Worm (Caenorhabditis elegans): ENCODE data around the gene copz-1.

copz-1 gene

DNA sequence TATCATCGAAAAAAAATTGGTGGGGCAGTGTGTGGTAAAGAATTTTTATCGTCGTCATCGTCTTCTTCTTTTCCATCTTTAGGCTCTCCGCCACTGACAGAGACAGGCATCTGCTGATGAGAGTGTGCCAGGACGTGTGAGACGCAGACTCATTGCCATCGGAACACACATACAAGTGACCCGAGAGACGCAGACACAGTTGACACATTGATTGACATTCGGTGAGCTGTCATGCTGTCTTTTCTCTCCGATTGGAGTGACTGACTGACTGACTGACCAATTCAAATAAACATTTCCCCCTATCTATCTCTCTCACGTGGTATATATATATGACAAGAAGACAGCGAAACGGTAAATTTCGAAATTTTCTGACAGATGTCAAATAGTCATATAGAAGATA, 21.6 kb upstream of the copz-1 start (continued):
- TF ChIP-seq C17E4.6 (GFP tag; IDR thresholded peaks at IDR 0.05) (no peak), nhr-90 (tag; optimal IDR thresholded peaks at IDR 0.05) (peak; percentile 87), aptf-3 (GFP tag; IDR thresholded peaks at IDR 0.05) (no peak), dpl-1 (GFP tag; optimal IDR thresholded peaks at IDR 0.05) (no peak), him-1 (tag; optimal IDR thresholded peaks at IDR 0.05) (no peak), ccch-3 (GFP tag; optimal IDR thresholded peaks at IDR 0.05) (no peak), B0336.3 (GFP tag; IDR thresholded peaks at IDR 0.05) (peak; percentile 92), F57A8.1 (GFP tag; optimal IDR thresholded peaks at IDR 0.05) (no peak), madf-3 (GFP tag; IDR thresholded peaks at IDR 0.05) (no peak), nhr-120 (GFP tag; IDR thresholded peaks at IDR 0.05) (no peak), F52B5.7 (tag; optimal IDR thresholded peaks at IDR 0.05) (no peak), ekl-4 (GFP tag; IDR thresholded peaks at IDR 0.05) (no peak), snpc-1.3 (tag; optimal IDR thresholded peaks at IDR 0.05; ENCODE audit: insufficient read depth) (no peak), nfya-1 (tag; optimal IDR thresholded peaks at IDR 0.05; ENCODE audit: borderline replicate concordance, insufficient read depth) (no peak), nfya-2 (GFP tag; IDR thresholded peaks at IDR 0.05) (no peak), attf-3 (GFP tag; conservative IDR thresholded peaks at IDR 0.05) (no peak), let-526 (GFP tag; IDR thresholded peaks at IDR 0.05) (peak; percentile 75; the same call in 1 of the 2 replicates), lin-40 (tag; optimal IDR thresholded peaks at IDR 0.05) (peak; percentile 87), nfyb-1 (GFP tag; IDR thresholded peaks at IDR 0.05) (peak; percentile 85), cebp-2 (GFP tag; IDR thresholded peaks at IDR 0.05) (no peak), unc-130 (GFP tag; optimal IDR thresholded peaks at IDR 0.05) (no peak), rpc-1 (optimal IDR thresholded peaks at IDR 0.05) (no peak), rpc-1 (tag; optimal IDR thresholded peaks at IDR 0.05) (no peak), lin-35 (GFP tag; optimal IDR thresholded peaks at IDR 0.05) (no peak), bed-1 (GFP tag; IDR thresholded peaks at IDR 0.05) (no peak), let-607 (tag; optimal IDR thresholded peaks at IDR 0.05) (peak; percentile 95 to 96), lin-54 (GFP tag; optimal IDR thresholded peaks at IDR 0.05) (peak; percentile 73), F10E7.11 (tag; optimal IDR thresholded peaks at IDR 0.05) (no peak), dox-1 (GFP tag; IDR thresholded peaks at IDR 0.05) (peak; percentile 92)

DNA sequence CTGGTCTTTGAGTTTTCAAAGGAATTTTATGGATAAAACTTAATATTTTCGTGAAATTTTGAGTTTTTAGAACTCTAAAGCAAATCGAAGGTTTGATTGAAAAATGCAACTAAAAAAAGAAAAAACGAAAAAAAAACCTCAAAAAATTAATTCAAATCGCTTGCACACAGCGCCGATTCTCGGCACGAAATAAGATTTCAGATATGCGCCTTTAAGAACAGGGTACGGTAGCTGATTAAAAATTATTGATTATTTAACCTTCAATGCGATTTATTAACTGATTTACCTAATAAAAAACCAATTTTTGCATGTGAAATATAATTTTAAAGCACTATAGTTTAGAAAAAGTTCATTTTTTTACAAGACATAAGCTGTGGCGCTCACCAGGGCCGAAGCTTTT, 19.8 kb upstream of the copz-1 start:
- no peak for TF ChIP-seq T07F8.4 (tag; optimal IDR thresholded peaks at IDR 0.05)
- TF ChIP-seq C06A6.2 (GFP tag; conservative IDR thresholded peaks at IDR 0.05): no peak
- TF ChIP-seq B0035.1 (tag; optimal IDR thresholded peaks at IDR 0.05): no peak
- no peak for TF ChIP-seq nhr-120 (GFP tag; IDR thresholded peaks at IDR 0.05)
- no peak for TF ChIP-seq dpff-1 (tag; optimal IDR thresholded peaks at IDR 0.05)
- TF ChIP-seq K12H6.12 (tag; optimal IDR thresholded peaks at IDR 0.05): no peak
- no peak for TF ChIP-seq hlh-12 (tag; optimal IDR thresholded peaks at IDR 0.05)
- no peak for TF ChIP-seq lin-35 (GFP tag; optimal IDR thresholded peaks at IDR 0.05)
- TF ChIP-seq ztf-26 (tag; optimal IDR thresholded peaks at IDR 0.05): no peak
- no peak for TF ChIP-seq gei-17 (GFP tag; optimal IDR thresholded peaks at IDR 0.05)
- no peak for TF ChIP-seq bed-2 (GFP tag; IDR thresholded peaks at IDR 0.05)
- peak; percentile 90 for TF ChIP-seq lsl-1 (GFP tag; optimal IDR thresholded peaks at IDR 0.05)
- TF ChIP-seq D2030.7 (GFP tag; IDR thresholded peaks at IDR 0.05): peak; percentile 27; the same call in 1 of the 2 replicates
- TF ChIP-seq aptf-3 (GFP tag; IDR thresholded peaks at IDR 0.05): no peak
- no peak for TF ChIP-seq madf-3 (GFP tag; IDR thresholded peaks at IDR 0.05)
- TF ChIP-seq atf-7 (tag; optimal IDR thresholded peaks at IDR 0.05): no peak
- no peak for TF ChIP-seq rcor-1 (GFP tag; IDR thresholded peaks at IDR 0.05)
- TF ChIP-seq ceh-91 (GFP tag; IDR thresholded peaks at IDR 0.05): 0 out of 2 replicates have a peak, but pooled peaks have one; percentile 10
- no peak for TF ChIP-seq ZK185.1 (tag; optimal IDR thresholded peaks at IDR 0.05; ENCODE audit: poor library complexity, severe bottlenecking)
- TF ChIP-seq dpl-1 (GFP tag; optimal IDR thresholded peaks at IDR 0.05): peak; percentile 4
- no peak for TF ChIP-seq C17E4.6 (GFP tag; IDR thresholded peaks at IDR 0.05)
- no peak for TF ChIP-seq B0336.3 (GFP tag; IDR thresholded peaks at IDR 0.05)
- TF ChIP-seq mcd-1 (GFP tag; IDR thresholded peaks at IDR 0.05): no peak
- TF ChIP-seq egl-44 (GFP tag; IDR thresholded peaks at IDR 0.05): no peak
- no peak for TF ChIP-seq ceh-40 (GFP tag; IDR thresholded peaks at IDR 0.05)
- TF ChIP-seq mxl-1 (tag; optimal IDR thresholded peaks at IDR 0.05): no peak
- TF ChIP-seq madf-10 (tag; optimal IDR thresholded peaks at IDR 0.05): no peak
